Fruit fly (Drosophila melanogaster): Measurements from ENCODE around the gene IP3K1.

dm6 chr2L:9792945-9793344 is 10.8 kb downstream of the IP3K1 start, which contains the start of gene CG13123:
- TF ChIP-seq CG8478 (optimal IDR thresholded peaks at IDR 0.05) (no peak), CTCF (optimal IDR thresholded peaks at IDR 0.05) (no peak)
